In genomic region chrX:616761-617476, dm6 we compare ENCODE assay signal across 1 fruit fly cellular context.
TF ChIP-seq lines count a peak whose summit lies in the region.

No protein-coding gene starts in this region.

TF ChIP-seq in whole organism, embryonic, 481 proteins besides CTCF, POLR2A, EP300 and RAD21 (continued from another document):
- TF ChIP-seq CG11093 (GFP tag; IDR thresholded peaks at IDR 0.05; lab: Robert Waterston, UW) (no peak), yki (optimal IDR thresholded peaks at IDR 0.05; lab: Kevin White, UChicago) (no peak), Chrac-16 (GFP tag; optimal IDR thresholded peaks at IDR 0.05; lab: Kevin White, UChicago) (no peak), Ets65A (GFP tag; lab: Kevin White, UChicago) (peak; percentile 68), CG8478 (optimal IDR thresholded peaks at IDR 0.05; lab: Kevin White, UChicago) (peak; percentile 78), Hmx (GFP tag; optimal IDR thresholded peaks at IDR 0.05; lab: Kevin White, UChicago) (no peak), gcm (GFP tag; optimal IDR thresholded peaks at IDR 0.05; lab: Kevin White, UChicago) (no peak), Hr51 (GFP tag; optimal IDR thresholded peaks at IDR 0.05; lab: Kevin White, UChicago) (no peak), pho (GFP tag; optimal IDR thresholded peaks at IDR 0.05; lab: Kevin White, UChicago) (no peak), Dbx (GFP tag; IDR thresholded peaks at IDR 0.05; lab: Robert Waterston, UW) (no peak), sd (tag; optimal IDR thresholded peaks at IDR 0.05; lab: Kevin White, UChicago) (no peak), ttk (GFP tag; IDR thresholded peaks at IDR 0.05; lab: Robert Waterston, UW) (no peak), tup (GFP tag; optimal IDR thresholded peaks at IDR 0.05; lab: Kevin White, UChicago) (no peak), zen (tag; optimal IDR thresholded peaks at IDR 0.05; lab: Kevin White, UChicago) (no peak), CG14710 (tag; optimal IDR thresholded peaks at IDR 0.05; lab: Kevin White, UChicago) (no peak), row (GFP tag; IDR thresholded peaks at IDR 0.05; lab: Robert Waterston, UW) (no peak), cad (GFP tag; optimal IDR thresholded peaks at IDR 0.05; lab: Kevin White, UChicago) (no peak), CG12236 (GFP tag; optimal IDR thresholded peaks at IDR 0.05; lab: Kevin White, UChicago) (no peak), CG2199 (GFP tag; IDR thresholded peaks at IDR 0.05; lab: Robert Waterston, UW) (0 out of 3 replicates have a peak, but pooled peaks have one; percentile 41), E2f2 (GFP tag; IDR thresholded peaks at IDR 0.05; lab: Robert Waterston, UW) (peak; percentile 58), dan (GFP tag; IDR thresholded peaks at IDR 0.05; lab: Robert Waterston, UW) (no peak), CG34224 (GFP tag; IDR thresholded peaks at IDR 0.05; lab: Robert Waterston, UW; ENCODE audit: partially characterized antibody) (no peak), CG43689 (GFP tag; IDR thresholded peaks at IDR 0.05; lab: Robert Waterston, UW) (no peak), odd (GFP tag; optimal IDR thresholded peaks at IDR 0.05; lab: Kevin White, UChicago) (no peak), Fer2 (tag; optimal IDR thresholded peaks at IDR 0.05; lab: Kevin White, UChicago) (no peak), CG10979 (tag; optimal IDR thresholded peaks at IDR 0.05; lab: Kevin White, UChicago) (no peak), CG2712 (tag; optimal IDR thresholded peaks at IDR 0.05; lab: Kevin White, UChicago) (no peak), ac (GFP tag; optimal IDR thresholded peaks at IDR 0.05; lab: Kevin White, UChicago) (no peak), sr (GFP tag; IDR thresholded peaks at IDR 0.05; lab: Robert Waterston, UW) (no peak), wek (GFP tag; optimal IDR thresholded peaks at IDR 0.05; lab: Kevin White, UChicago) (no peak), Adf1 (GFP tag; IDR thresholded peaks at IDR 0.05; lab: Robert Waterston, UW) (no peak), lbe (GFP tag; optimal IDR thresholded peaks at IDR 0.05; lab: Kevin White, UChicago) (no peak), dmrt11E (tag; optimal IDR thresholded peaks at IDR 0.05; lab: Kevin White, UChicago) (no peak), Scr (GFP tag; IDR thresholded peaks at IDR 0.05; lab: Robert Waterston, UW; ENCODE audit: partially characterized antibody) (no peak), zfh2 (GFP tag; optimal IDR thresholded peaks at IDR 0.05; lab: Kevin White, UChicago) (no peak), CG11085 (GFP tag; IDR thresholded peaks at IDR 0.05; lab: Robert Waterston, UW) (no peak), Med (GFP tag; lab: Kevin White, UChicago) (peak; percentile 70), CG11504 (tag; optimal IDR thresholded peaks at IDR 0.05; lab: Kevin White, UChicago) (no peak), CG17186 (GFP tag; optimal IDR thresholded peaks at IDR 0.05; lab: Kevin White, UChicago) (no peak), NC2α (GFP tag; optimal IDR thresholded peaks at IDR 0.05; lab: Kevin White, UChicago) (no peak), eve (GFP tag; optimal IDR thresholded peaks at IDR 0.05; lab: Kevin White, UChicago) (no peak), Hr3 (GFP tag; optimal IDR thresholded peaks at IDR 0.05; lab: Kevin White, UChicago) (no peak), onecut (GFP tag; IDR thresholded peaks at IDR 0.05; lab: Robert Waterston, UW) (no peak), Lpt (GFP tag; optimal IDR thresholded peaks at IDR 0.05; lab: Kevin White, UChicago) (no peak), CG4730 (GFP tag; IDR thresholded peaks at IDR 0.05; lab: Robert Waterston, UW) (no peak), CG8924 (tag; optimal IDR thresholded peaks at IDR 0.05; lab: Kevin White, UChicago) (peak; percentile 44), Taf1 (GFP tag; IDR thresholded peaks at IDR 0.05; lab: Robert Waterston, UW) (no peak), sima (GFP tag; optimal IDR thresholded peaks at IDR 0.05; lab: Kevin White, UChicago) (no peak), dimm (GFP tag; IDR thresholded peaks at IDR 0.05; lab: Robert Waterston, UW) (no peak), ind (GFP tag; optimal IDR thresholded peaks at IDR 0.05; lab: Kevin White, UChicago) (no peak), CG1603 (tag; optimal IDR thresholded peaks at IDR 0.05; lab: Kevin White, UChicago) (peak; percentile 33), mld (GFP tag; IDR thresholded peaks at IDR 0.05; lab: Robert Waterston, UW; ENCODE audit: partially characterized antibody) (no peak), gsb-n (tag; optimal IDR thresholded peaks at IDR 0.05; lab: Kevin White, UChicago) (no peak), CG15073 (GFP tag; optimal IDR thresholded peaks at IDR 0.05; lab: Kevin White, UChicago) (no peak), Myb (GFP tag; optimal IDR thresholded peaks at IDR 0.05; lab: Kevin White, UChicago) (no peak), CG10267 (tag; optimal IDR thresholded peaks at IDR 0.05; lab: Kevin White, UChicago) (peak; percentile 82), bab2 (GFP tag; optimal IDR thresholded peaks at IDR 0.05; lab: Kevin White, UChicago) (no peak), CG7556 (GFP tag; optimal IDR thresholded peaks at IDR 0.05; lab: Kevin White, UChicago) (no peak), CG9817 (tag; optimal IDR thresholded peaks at IDR 0.05; lab: Kevin White, UChicago) (no peak), CG7357 (GFP tag; IDR thresholded peaks at IDR 0.05; lab: Robert Waterston, UW) (no peak), CG15601 (tag; optimal IDR thresholded peaks at IDR 0.05; lab: Kevin White, UChicago) (no peak), CG12155 (GFP tag; optimal IDR thresholded peaks at IDR 0.05; lab: Kevin White, UChicago) (peak; percentile 9), pros (GFP tag; optimal IDR thresholded peaks at IDR 0.05; lab: Kevin White, UChicago) (no peak), pb (GFP tag; optimal IDR thresholded peaks at IDR 0.05; lab: Kevin White, UChicago) (no peak), Trl (optimal IDR thresholded peaks at IDR 0.05; lab: Kevin White, UChicago) (peak; percentile 7 to 53), Trl (GFP tag; optimal IDR thresholded peaks at IDR 0.05; lab: Kevin White, UChicago) (no peak), CG42726 (GFP tag; IDR thresholded peaks at IDR 0.05; lab: Robert Waterston, UW; ENCODE audit: partially characterized antibody) (no peak), crc (GFP tag; optimal IDR thresholded peaks at IDR 0.05; lab: Kevin White, UChicago) (no peak), CG2120 (GFP tag; optimal IDR thresholded peaks at IDR 0.05; lab: Kevin White, UChicago) (no peak), dati (GFP tag; IDR thresholded peaks at IDR 0.05; lab: Robert Waterston, UW) (no peak), CG12659 (GFP tag; optimal IDR thresholded peaks at IDR 0.05; lab: Kevin White, UChicago) (no peak), ken (GFP tag; IDR thresholded peaks at IDR 0.05; lab: Robert Waterston, UW) (no peak), Mrtf (GFP tag; IDR thresholded peaks at IDR 0.05; lab: Robert Waterston, UW) (no peak), ham (GFP tag; IDR thresholded peaks at IDR 0.05; lab: Robert Waterston, UW) (no peak), phol (tag; optimal IDR thresholded peaks at IDR 0.05; lab: Kevin White, UChicago) (peak; percentile 59), YL-1 (GFP tag; optimal IDR thresholded peaks at IDR 0.05; lab: Kevin White, UChicago) (peak; percentile 56), gsb (GFP tag; IDR thresholded peaks at IDR 0.05; lab: Robert Waterston, UW) (0 out of 2 replicates have a peak, but pooled peaks have one; percentile 10), Dp (GFP tag; optimal IDR thresholded peaks at IDR 0.05; lab: Kevin White, UChicago) (peak; percentile 51), trem (tag; optimal IDR thresholded peaks at IDR 0.05; lab: Kevin White, UChicago) (peak; percentile 15), CG17385 (GFP tag; optimal IDR thresholded peaks at IDR 0.05; lab: Kevin White, UChicago) (no peak), CG18764 (GFP tag; optimal IDR thresholded peaks at IDR 0.05; lab: Kevin White, UChicago) (no peak), insv (GFP tag; optimal IDR thresholded peaks at IDR 0.05; lab: Kevin White, UChicago) (no peak), cwo (GFP tag; optimal IDR thresholded peaks at IDR 0.05; lab: Kevin White, UChicago) (no peak), corto (GFP tag; optimal IDR thresholded peaks at IDR 0.05; lab: Kevin White, UChicago) (no peak), Pdp1 (GFP tag; optimal IDR thresholded peaks at IDR 0.05; lab: Kevin White, UChicago) (peak in 1 of 2 experiments; percentile 13), toy (GFP tag; IDR thresholded peaks at IDR 0.05; lab: Robert Waterston, UW) (no peak), Xrp1 (GFP tag; IDR thresholded peaks at IDR 0.05; lab: Robert Waterston, UW) (peak; percentile 28; the same call in 1 of the 2 replicates), CG7987 (GFP tag; optimal IDR thresholded peaks at IDR 0.05; lab: Kevin White, UChicago) (no peak), salm (tag; optimal IDR thresholded peaks at IDR 0.05; lab: Kevin White, UChicago) (no peak), sob (GFP tag; IDR thresholded peaks at IDR 0.05; lab: Robert Waterston, UW) (no peak), Asciz (GFP tag; optimal IDR thresholded peaks at IDR 0.05; lab: Kevin White, UChicago) (no peak), Antp (GFP tag; optimal IDR thresholded peaks at IDR 0.05; lab: Kevin White, UChicago) (no peak), fru (optimal IDR thresholded peaks at IDR 0.05; lab: Kevin White, UChicago) (no peak), MBD-R2 (GFP tag; IDR thresholded peaks at IDR 0.05; lab: Robert Waterston, UW) (no peak), CG5180 (GFP tag; optimal IDR thresholded peaks at IDR 0.05; lab: Kevin White, UChicago) (no peak), CG6813 (GFP tag; optimal IDR thresholded peaks at IDR 0.05; lab: Kevin White, UChicago) (no peak), sisA (GFP tag; IDR thresholded peaks at IDR 0.05; lab: Robert Waterston, UW) (no peak), Dll (GFP tag; IDR thresholded peaks at IDR 0.05; lab: Robert Waterston, UW; ENCODE audit: partially characterized antibody) (no peak), lilli (GFP tag; optimal IDR thresholded peaks at IDR 0.05; lab: Kevin White, UChicago) (no peak), CG16779 (GFP tag; IDR thresholded peaks at IDR 0.05; lab: Robert Waterston, UW) (no peak), CG32772 (GFP tag; IDR thresholded peaks at IDR 0.05; lab: Robert Waterston, UW) (no peak), stwl (tag; optimal IDR thresholded peaks at IDR 0.05; lab: Kevin White, UChicago) (peak; percentile 4), CG13424 (tag; optimal IDR thresholded peaks at IDR 0.05; lab: Kevin White, UChicago) (no peak), kah (GFP tag; optimal IDR thresholded peaks at IDR 0.05; lab: Kevin White, UChicago) (no peak), CG1602 (GFP tag; optimal IDR thresholded peaks at IDR 0.05; lab: Kevin White, UChicago) (no peak), Awh (GFP tag; IDR thresholded peaks at IDR 0.05; lab: Robert Waterston, UW) (no peak), Xbp1 (GFP tag; optimal IDR thresholded peaks at IDR 0.05; lab: Kevin White, UChicago) (no peak), CG13775 (GFP tag; optimal IDR thresholded peaks at IDR 0.05; lab: Kevin White, UChicago) (peak; percentile 49), CG4820 (GFP tag; optimal IDR thresholded peaks at IDR 0.05; lab: Kevin White, UChicago) (no peak)
